Worm (Caenorhabditis elegans): ENCODE measurements around the gene W02F12.4.

Gene W02F12.4

DNA sequence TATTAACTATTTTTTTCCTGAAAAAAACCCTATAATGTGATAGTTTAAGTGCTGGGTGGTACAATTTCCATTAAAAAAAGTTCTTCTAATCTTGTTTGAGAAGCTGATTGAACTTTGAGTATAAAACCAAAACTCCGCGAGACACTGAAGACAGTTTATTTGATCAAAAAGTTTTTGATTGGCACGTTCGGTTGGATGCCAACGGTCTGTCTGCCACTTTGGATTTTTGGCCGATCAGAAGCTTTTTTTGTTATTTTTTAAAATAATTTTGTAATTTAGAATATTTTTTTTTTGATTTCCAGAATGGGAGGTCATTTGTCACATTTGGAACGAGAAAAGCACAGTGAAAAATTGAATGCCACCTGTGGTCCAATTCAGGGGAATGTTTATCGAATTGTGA is 37.2 kb downstream of the W02F12.4 start, which contains the start of gene cest-28:
cest-28 (plus strand) TSS at position 301 of the 400 bp plus-strand sequence.
- TF ChIP-seq fkh-4 (tag; optimal IDR thresholded peaks at IDR 0.05; ENCODE audit: borderline replicate concordance) (no peak), C34B4.2 (tag; optimal IDR thresholded peaks at IDR 0.05) (no peak), grh-1 (GFP tag; IDR thresholded peaks at IDR 0.05) (no peak), fos-1 (tag; optimal IDR thresholded peaks at IDR 0.05) (no peak), unc-98 (GFP tag; IDR thresholded peaks at IDR 0.05) (no peak), lin-13 (GFP tag; optimal IDR thresholded peaks at IDR 0.05) (no peak), snpc-4 (tag; optimal IDR thresholded peaks at IDR 0.05) (no peak), nhr-76 (tag; optimal IDR thresholded peaks at IDR 0.05) (no peak), aly-2 (tag; optimal IDR thresholded peaks at IDR 0.05) (no peak), swsn-7 (tag; optimal IDR thresholded peaks at IDR 0.05) (no peak), vab-15 (tag; optimal IDR thresholded peaks at IDR 0.05) (no peak), zag-1 (tag; optimal IDR thresholded peaks at IDR 0.05) (no peak), rnt-1 (tag; optimal IDR thresholded peaks at IDR 0.05) (no peak), ets-5 (GFP tag; IDR thresholded peaks at IDR 0.05) (no peak), mdl-1 (tag; optimal IDR thresholded peaks at IDR 0.05) (no peak), elt-3 (tag; optimal IDR thresholded peaks at IDR 0.05) (no peak), nhr-19 (GFP tag; conservative IDR thresholded peaks at IDR 0.05) (no peak), nhr-77 (tag; optimal IDR thresholded peaks at IDR 0.05) (no peak), nhr-28 (tag; optimal IDR thresholded peaks at IDR 0.05) (no peak)

DNA sequence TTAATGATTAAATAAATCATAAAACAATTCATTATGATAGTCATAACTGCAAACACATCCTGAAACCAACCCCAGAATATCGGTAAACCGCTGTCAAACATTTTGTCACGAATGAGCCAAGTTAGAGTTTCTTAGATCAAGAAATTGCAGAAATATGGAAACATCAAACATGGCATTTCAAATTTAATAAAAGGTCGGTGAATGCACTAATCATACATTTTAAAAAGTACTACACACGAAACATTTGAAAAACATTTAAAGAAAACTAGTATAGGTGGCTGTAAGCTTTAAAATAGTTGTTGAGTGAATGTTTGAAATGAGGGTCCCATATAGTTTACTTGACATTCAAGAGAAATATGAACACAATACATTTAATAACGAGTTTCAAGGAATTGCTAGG is 38.0 kb downstream of the W02F12.4 start, which contains the start of gene str-180:
str-180 (minus strand) TSS at position 101 of the 400 bp plus-strand sequence.
- TF ChIP-seq mep-1 (tag; optimal IDR thresholded peaks at IDR 0.05): no peak
- TF ChIP-seq unc-98 (GFP tag; IDR thresholded peaks at IDR 0.05): no peak
- no peak for TF ChIP-seq ces-1 (GFP tag; optimal IDR thresholded peaks at IDR 0.05)
- no peak for TF ChIP-seq fos-1 (tag; optimal IDR thresholded peaks at IDR 0.05)
- TF ChIP-seq hpl-2 (GFP tag; optimal IDR thresholded peaks at IDR 0.05): no peak
- TF ChIP-seq ama-1 (optimal IDR thresholded peaks at IDR 0.05): no peak
- no peak for TF ChIP-seq C16A3.4 (tag; optimal IDR thresholded peaks at IDR 0.05)
- TF ChIP-seq aly-2 (tag; optimal IDR thresholded peaks at IDR 0.05): no peak
- no peak for TF ChIP-seq efl-1 (optimal IDR thresholded peaks at IDR 0.05)
- TF ChIP-seq efl-1 (GFP tag; optimal IDR thresholded peaks at IDR 0.05 in 1 of 2): no peak
- TF ChIP-seq ceh-82 (tag; optimal IDR thresholded peaks at IDR 0.05): no peak
- TF ChIP-seq nhr-12 (tag; optimal IDR thresholded peaks at IDR 0.05): no peak
- TF ChIP-seq C34B4.2 (tag; optimal IDR thresholded peaks at IDR 0.05): no peak
- no peak for TF ChIP-seq zag-1 (tag; optimal IDR thresholded peaks at IDR 0.05)
- no peak for TF ChIP-seq unc-30 (tag; optimal IDR thresholded peaks at IDR 0.05)
- no peak for TF ChIP-seq alr-1 (tag; optimal IDR thresholded peaks at IDR 0.05; ENCODE audit: borderline replicate concordance)
- no peak for TF ChIP-seq mdl-1 (tag; optimal IDR thresholded peaks at IDR 0.05)
- TF ChIP-seq fkh-8 (tag; optimal IDR thresholded peaks at IDR 0.05): no peak
- no peak for TF ChIP-seq hlh-4 (tag; optimal IDR thresholded peaks at IDR 0.05)
- TF ChIP-seq nhr-19 (GFP tag; conservative IDR thresholded peaks at IDR 0.05): no peak
- TF ChIP-seq tlp-1 (tag; optimal IDR thresholded peaks at IDR 0.05): no peak

DNA sequence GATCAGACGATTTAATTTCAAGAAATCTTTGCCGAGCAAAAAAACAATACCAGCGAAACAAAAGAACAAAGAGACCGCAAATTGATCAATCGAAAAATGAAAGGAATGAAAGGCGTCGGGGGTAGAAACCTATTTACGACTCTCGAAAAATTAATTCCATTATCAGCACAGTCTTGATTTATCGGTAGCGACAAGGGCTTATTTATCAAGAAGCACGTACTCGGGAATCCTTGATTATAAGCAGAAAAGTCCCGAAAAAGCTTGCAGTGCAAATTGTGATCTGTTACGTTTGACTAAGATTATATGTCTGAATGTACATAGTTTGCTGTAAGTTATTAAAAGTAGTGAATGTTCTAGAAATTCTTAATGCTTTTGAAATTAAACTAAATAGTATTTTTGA is 40.2 kb downstream of the W02F12.4 start:
- TF ChIP-seq elt-2 (tag; optimal IDR thresholded peaks at IDR 0.05) (peak; percentile 51), dsc-1 (tag; optimal IDR thresholded peaks at IDR 0.05) (no peak), efl-1 (optimal IDR thresholded peaks at IDR 0.05) (no peak), efl-1 (GFP tag; optimal IDR thresholded peaks at IDR 0.05 in 1 of 2) (peak in 1 of 2 experiments; percentile 70)

DNA sequence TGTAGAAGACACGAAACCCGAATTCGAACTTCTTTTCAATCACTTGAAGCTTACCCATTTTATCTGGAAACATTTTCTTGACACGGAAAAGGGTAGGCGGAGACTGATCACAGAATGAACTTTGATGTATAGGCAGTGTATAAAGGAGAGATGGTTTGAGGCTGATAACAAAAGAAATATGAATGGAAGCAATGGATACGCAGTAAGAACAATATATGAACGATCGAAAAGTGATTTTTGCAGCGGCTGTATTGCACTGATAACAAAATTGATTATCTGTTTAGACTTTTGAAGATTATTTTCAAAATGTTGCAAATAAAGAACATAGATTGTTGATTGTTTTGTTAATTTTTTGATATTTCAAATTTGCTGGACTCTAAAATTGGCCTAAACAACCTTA is 41.0 kb downstream of the W02F12.4 start, which contains the start of gene pmp-5:
pmp-5 (minus strand) TSS at position 63 of the 400 bp plus-strand sequence.
- TF ChIP-seq mdl-1 (tag; optimal IDR thresholded peaks at IDR 0.05): no peak
- TF ChIP-seq elt-2 (tag; optimal IDR thresholded peaks at IDR 0.05): peak; percentile 83
- no peak for TF ChIP-seq unc-30 (tag; optimal IDR thresholded peaks at IDR 0.05)
- no peak for TF ChIP-seq zip-4 (GFP tag; optimal IDR thresholded peaks at IDR 0.05)
- TF ChIP-seq ets-5 (GFP tag; IDR thresholded peaks at IDR 0.05): no peak
- TF ChIP-seq nhr-20 (tag; optimal IDR thresholded peaks at IDR 0.05): peak; percentile 20
- no peak for TF ChIP-seq nhr-71 (tag; optimal IDR thresholded peaks at IDR 0.05)
- TF ChIP-seq dsc-1 (tag; optimal IDR thresholded peaks at IDR 0.05): no peak
- TF ChIP-seq sox-4 (tag; optimal IDR thresholded peaks at IDR 0.05): no peak
- TF ChIP-seq elt-3 (tag; optimal IDR thresholded peaks at IDR 0.05): peak in 1 of 6 experiments; percentile 37
- TF ChIP-seq isw-1 (GFP tag; IDR thresholded peaks at IDR 0.05): no peak

All from whole organism, L1 larva.